Worm (Caenorhabditis elegans): ENCODE results near the gene srw-100.
"Not testable (repeated sequence)": the region's sequence is repeated elsewhere in the genome, so short reads cannot be mapped to it uniquely, and the experiment has no call there.

ce11 chrV:1712471-1712870 is 1.5 kb downstream of the srw-100 start:
- TF ChIP-seq tab-1 (GFP tag; IDR thresholded peaks at IDR 0.05); cog-1 (tag; optimal IDR thresholded peaks at IDR 0.05): not testable (repeated sequence)

All from whole organism, midembryonic.